Fruit fly (Drosophila melanogaster) whole organism, embryonic: ENCODE results near the gene CG1638.

Experiments used
- Atf6 ChIP-seq: fragments of 200-800 bp; sonication (Bioruptor generic); IDR thresholded peaks from 2 replicates; pipeline ENCODE4 v1.3.6; 2022; ENCODE audit warnings: missing biosample characterization, missing genetic modification characterization
- CG11695 ChIP-seq: fragments of 200-800 bp; sonication (Bioruptor generic); IDR thresholded peaks from 3 replicates; pipeline ENCODE4 v1.3.6; 2022; ENCODE audit warnings: missing biosample characterization, missing genetic modification characterization
- CG12071 ChIP-seq: fragments of 200-800 bp; sonication (Bioruptor generic); optimal IDR thresholded peaks from 3 replicates; lab custom pipeline; 2018; ENCODE audit warnings: missing biosample characterization, mild to moderate bottlenecking, missing genetic modification characterization
- CG14014 ChIP-seq: fragments of 200-800 bp; sonication (Bioruptor generic); IDR thresholded peaks from 2 replicates; pipeline ENCODE4 v1.3.6; 2022; ENCODE audit warnings: missing biosample characterization, missing genetic modification characterization
- CG15514 ChIP-seq: fragments of 200-800 bp; sonication (Bioruptor generic); optimal IDR thresholded peaks from 3 replicates; lab custom pipeline; 2017; ENCODE audit warnings: missing biosample characterization, missing genetic modification characterization, mild to moderate bottlenecking, moderate library complexity, missing genetic modification reagents
- CG15696 ChIP-seq: fragments of 200-800 bp; sonication (Bioruptor generic); optimal IDR thresholded peaks from 2 replicates; lab custom pipeline; 2019; ENCODE audit warnings: missing biosample characterization, mild to moderate bottlenecking, missing genetic modification characterization, moderate library complexity
- CG16815 ChIP-seq: fragments of 200-800 bp; sonication (Bioruptor generic); optimal IDR thresholded peaks from 3 replicates; lab custom pipeline; 2017; ENCODE audit warnings: missing biosample characterization, mild to moderate bottlenecking, missing genetic modification characterization
- CG17385 ChIP-seq: fragments of 200-800 bp; sonication (Bioruptor generic); optimal IDR thresholded peaks from 3 replicates; lab custom pipeline; 2018; ENCODE audit warnings: missing biosample characterization, mild to moderate bottlenecking, missing genetic modification characterization
- CG1832 ChIP-seq: fragments of 200-800 bp; sonication (Bioruptor generic); optimal IDR thresholded peaks from 2 replicates; lab custom pipeline; 2017; ENCODE audit warnings: missing biosample characterization, mild to moderate bottlenecking, missing genetic modification characterization, inconsistent platforms
- CG2202 ChIP-seq: fragments of 200-800 bp; sonication (Bioruptor generic); optimal IDR thresholded peaks from 2 replicates; lab custom pipeline; 2018; ENCODE audit warnings: missing biosample characterization, mild to moderate bottlenecking, missing genetic modification characterization
- CG30020 ChIP-seq: fragments of 200-800 bp; optimal IDR thresholded peaks from 2 replicates; lab custom pipeline; 2019; ENCODE audit warnings: missing biosample characterization, mild to moderate bottlenecking, missing genetic modification characterization, moderate library complexity
- CG3726 ChIP-seq: fragments of 200-800 bp; sonication (Bioruptor generic); IDR thresholded peaks from 3 replicates; pipeline ENCODE4, ENCODE4 v1.3.6; 2022; ENCODE audit warnings: missing biosample characterization, missing genetic modification characterization
- CG4707 ChIP-seq: fragments of 200-800 bp; sonication (Bioruptor generic); optimal IDR thresholded peaks from 2 replicates; lab custom pipeline; 2018; ENCODE audit warnings: missing biosample characterization, mild to moderate bottlenecking, missing genetic modification characterization, moderate library complexity
- CG6175 ChIP-seq: fragments of 200-800 bp; sonication (Bioruptor generic); IDR thresholded peaks from 3 replicates; pipeline ENCODE4 v1.3.6; 2022; ENCODE audit warnings: missing biosample characterization, missing genetic modification characterization
- CG6272 ChIP-seq: fragments of 200-800 bp; sonication (Bioruptor generic); IDR thresholded peaks from 2 replicates; pipeline ENCODE4 v1.3.6; 2022; ENCODE audit warnings: missing biosample characterization, missing genetic modification characterization
- CG7556 ChIP-seq: fragments of 200-800 bp; sonication (Bioruptor generic); optimal IDR thresholded peaks from 2 replicates; lab custom pipeline; 2017; ENCODE audit warnings: missing biosample characterization, mild to moderate bottlenecking, missing genetic modification characterization
- CG7839 ChIP-seq: fragments of 200-800 bp; sonication (Bioruptor generic); optimal IDR thresholded peaks from 3 replicates; lab custom pipeline; 2018; ENCODE audit warnings: missing biosample characterization, mild to moderate bottlenecking, missing genetic modification characterization, moderate library complexity
- CG8388 ChIP-seq: fragments of 200-800 bp; sonication (Bioruptor generic); optimal IDR thresholded peaks from 2 replicates; lab custom pipeline; 2019; ENCODE audit warnings: missing biosample characterization, mild to moderate bottlenecking, missing genetic modification characterization, moderate library complexity
- CG9727 ChIP-seq: fragments of 200-800 bp; sonication (Bioruptor generic); optimal IDR thresholded peaks from 3 replicates; lab custom pipeline; 2017; ENCODE audit warnings: missing biosample characterization, mild to moderate bottlenecking, missing genetic modification characterization
- E2f1 ChIP-seq: fragments of 200-800 bp; sonication (Bioruptor generic); IDR thresholded peaks from 2 replicates; pipeline ENCODE4 v1.3.6; 2022; ENCODE audit warnings: missing biosample characterization, missing genetic modification characterization
- Eip74EF ChIP-seq, 2 experiments: fragments of 200-800 bp in 1 of 2; fragments of >200 bp in 1 of 2; sonication (Bioruptor generic) in 1 of 2; optimal IDR thresholded peaks; 2 replicates each; lab custom pipeline; 2017 to 2019; ENCODE audit warnings: missing biosample characterization in 2 of 2, missing genetic modification characterization in 2 of 2, mild to moderate bottlenecking in 1 of 2, moderate library complexity in 1 of 2
- Elba2 ChIP-seq: fragments of 200-800 bp; sonication (Bioruptor generic); optimal IDR thresholded peaks from 3 replicates; lab custom pipeline; 2016; ENCODE audit warnings: missing biosample characterization, missing genetic modification characterization
- Fer2 ChIP-seq: fragments of 200-800 bp; sonication (Bioruptor generic); optimal IDR thresholded peaks from 2 replicates; lab custom pipeline; 2018; ENCODE audit warnings: missing biosample characterization, mild to moderate bottlenecking, missing genetic modification characterization, moderate library complexity
- HHEX ChIP-seq: fragments of 200-800 bp; sonication (Bioruptor generic); optimal IDR thresholded peaks from 3 replicates; lab custom pipeline; 2017; ENCODE audit warnings: missing biosample characterization, mild to moderate bottlenecking, missing genetic modification characterization, missing genetic modification reagents
- HmgD ChIP-seq: fragments of 200-800 bp; sonication (Bioruptor generic); optimal IDR thresholded peaks from 3 replicates; lab custom pipeline; 2016; ENCODE audit warnings: missing biosample characterization, missing genetic modification characterization
- HmgZ ChIP-seq: fragments of 200-800 bp; sonication (Bioruptor generic); optimal IDR thresholded peaks from 2 replicates; lab custom pipeline; 2018; ENCODE audit warnings: missing biosample characterization, mild to moderate bottlenecking, missing genetic modification characterization
- Hmx ChIP-seq: fragments of 200-800 bp; sonication (Bioruptor generic); optimal IDR thresholded peaks from 2 replicates; lab custom pipeline; 2016; ENCODE audit warnings: missing biosample characterization, missing genetic modification characterization
- Nf-YC ChIP-seq: fragments of 200-800 bp; optimal IDR thresholded peaks from 3 replicates; lab custom pipeline; 2019; ENCODE audit warnings: missing biosample characterization, mild to moderate bottlenecking, missing genetic modification characterization, moderate library complexity
- Ptx1 ChIP-seq: fragments of 200-800 bp; sonication (Bioruptor generic); IDR thresholded peaks from 2 replicates; pipeline ENCODE4 v1.3.6; 2022; ENCODE audit warnings: missing biosample characterization, missing genetic modification characterization
- Side ChIP-seq: fragments of 200-800 bp; sonication (Bioruptor generic); optimal IDR thresholded peaks from 2 replicates; lab custom pipeline; 2016; ENCODE audit warnings: missing biosample characterization, missing genetic modification characterization
- Ssrp ChIP-seq: fragments of 200-800 bp; sonication (Bioruptor generic); optimal IDR thresholded peaks from 2 replicates; lab custom pipeline; 2018; ENCODE audit warnings: missing biosample characterization, mild to moderate bottlenecking, missing genetic modification characterization, moderate library complexity
- Tbp ChIP-seq: fragments of >200 bp; optimal IDR thresholded peaks from 2 replicates; lab custom pipeline; 2018; ENCODE audit warnings: missing biosample characterization, missing genetic modification characterization
- ac ChIP-seq: fragments of 200-800 bp; sonication (Bioruptor generic); optimal IDR thresholded peaks from 3 replicates; lab custom pipeline; 2017; ENCODE audit warnings: missing biosample characterization, mild to moderate bottlenecking, missing genetic modification characterization
- ap ChIP-seq: fragments of 200-800 bp; sonication (Bioruptor generic); IDR thresholded peaks from 2 replicates; pipeline ENCODE4 v1.3.6; 2022; ENCODE audit warnings: missing biosample characterization, missing genetic modification characterization
- cwo ChIP-seq: fragments of 200-800 bp; sonication (Bioruptor generic); optimal IDR thresholded peaks from 3 replicates; lab custom pipeline; 2017; ENCODE audit warnings: missing biosample characterization, missing genetic modification characterization, mild to moderate bottlenecking, moderate library complexity, missing genetic modification reagents
- hb ChIP-seq: fragments of 200-800 bp; sonication (Bioruptor generic); IDR thresholded peaks from 3 replicates; pipeline ENCODE4 v1.3.6; 2022; ENCODE audit warnings: missing biosample characterization, missing genetic modification characterization; ENCODE audit not compliant: partially characterized antibody
- ind ChIP-seq: fragments of 200-800 bp; sonication (Bioruptor generic); optimal IDR thresholded peaks from 3 replicates; lab custom pipeline; 2016; ENCODE audit warnings: missing biosample characterization, missing genetic modification characterization
- inv ChIP-seq: fragments of 200-800 bp; sonication (Bioruptor generic); IDR thresholded peaks from 2 replicates; pipeline ENCODE4 v1.3.6; 2022; ENCODE audit warnings: missing biosample characterization, missing genetic modification characterization; ENCODE audit not compliant: partially characterized antibody
- lbe ChIP-seq: fragments of 200-800 bp; sonication (Bioruptor generic); optimal IDR thresholded peaks from 2 replicates; lab custom pipeline; 2016; ENCODE audit warnings: missing biosample characterization, mild to moderate bottlenecking, missing genetic modification characterization
- org-1 ChIP-seq: fragments of 200-800 bp; sonication (Bioruptor generic); optimal IDR thresholded peaks from 2 replicates; lab custom pipeline; 2017; ENCODE audit warnings: missing biosample characterization, missing genetic modification characterization
- seq ChIP-seq: fragments of 200-800 bp; sonication (Bioruptor generic); IDR thresholded peaks from 2 replicates; pipeline ENCODE4 v1.3.6; 2022; ENCODE audit warnings: missing biosample characterization, missing genetic modification characterization
- twi ChIP-seq: fragments of 200-800 bp; optimal IDR thresholded peaks from 2 replicates; lab custom pipeline; 2019; ENCODE audit warnings: missing biosample characterization, mild to moderate bottlenecking, missing genetic modification characterization, moderate library complexity
- zf30C ChIP-seq: fragments of 200-800 bp; sonication (Bioruptor generic); optimal IDR thresholded peaks from 3 replicates; lab custom pipeline; 2018; ENCODE audit warnings: missing biosample characterization, mild to moderate bottlenecking, missing genetic modification characterization

Gene CG1638

DNA sequence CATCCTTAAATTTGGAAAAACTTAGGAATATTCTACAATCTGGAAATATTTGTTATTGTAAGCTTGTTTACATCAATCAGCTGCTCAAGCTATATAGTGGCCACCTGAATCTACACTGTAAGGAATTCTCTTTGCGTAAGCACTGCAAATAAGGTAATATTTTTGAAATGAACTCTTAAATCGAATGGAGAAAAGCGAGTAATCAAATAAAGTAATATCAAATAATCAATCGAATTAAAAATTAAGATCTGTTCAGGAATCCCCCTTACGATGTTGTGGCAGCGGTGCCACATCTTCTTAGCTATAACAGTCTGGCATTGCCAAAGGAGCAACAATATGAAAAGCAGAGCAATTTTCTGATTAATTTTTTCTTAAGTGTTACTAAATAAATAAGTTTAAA, 25.6 kb downstream of the CG1638 start, which contains the start of the genes Mnat9 and CG1792 (continued):
- TF ChIP-seq seq (GFP tag; lab: Robert Waterston, UW) (peak; percentile 98), CG12071 (GFP tag; lab: Kevin White, UChicago) (peak; percentile 98), CG1832 (GFP tag; lab: Kevin White, UChicago) (no peak), CG2202 (tag; lab: Kevin White, UChicago) (peak; percentile 95), CG8388 (GFP tag; lab: Kevin White, UChicago) (peak; percentile 96), CG3726 (GFP tag; lab: Robert Waterston, UW) (peak; percentile 99), twi (tag; lab: Kevin White, UChicago) (peak; percentile 94), Ssrp (tag; lab: Kevin White, UChicago) (peak; percentile 99), CG15696 (tag; lab: Kevin White, UChicago) (peak; percentile 92), CG9727 (GFP tag; lab: Kevin White, UChicago) (peak; percentile 98), CG11695 (GFP tag; lab: Robert Waterston, UW) (peak; percentile 98), Ptx1 (GFP tag; lab: Robert Waterston, UW) (peak; percentile 100), Tbp (GFP tag; lab: Kevin White, UChicago) (no peak), inv (GFP tag; lab: Robert Waterston, UW) (no peak), HHEX (peak; percentile 97), Elba2 (GFP tag; lab: Kevin White, UChicago) (peak; percentile 82), org-1 (GFP tag; lab: Kevin White, UChicago) (peak; percentile 93), CG6175 (peak; percentile 98), CG6272 (GFP tag; lab: Robert Waterston, UW) (peak; percentile 99), Eip74EF (GFP tag; optimal IDR thresholded peaks at IDR 0.05; lab: Kevin White, UChicago) (peak in 1 of 2 experiments; percentile 95), HmgZ (tag; lab: Kevin White, UChicago) (peak; percentile 99), ap (GFP tag; lab: Robert Waterston, UW) (peak; percentile 99), cwo (GFP tag; lab: Kevin White, UChicago) (peak; percentile 94), HmgD (GFP tag; lab: Kevin White, UChicago) (peak; percentile 98), ac (GFP tag; lab: Kevin White, UChicago) (peak; percentile 78), CG15514 (GFP tag; lab: Kevin White, UChicago) (peak; percentile 95), Nf-YC (peak; percentile 84), CG17385 (peak; percentile 95), zf30C (GFP tag; lab: Kevin White, UChicago) (peak; percentile 83), Atf6 (GFP tag; lab: Robert Waterston, UW) (peak; percentile 99), hb (GFP tag; lab: Robert Waterston, UW) (no peak), CG16815 (GFP tag; lab: Kevin White, UChicago) (peak; percentile 98), Side (GFP tag; lab: Kevin White, UChicago) (peak; percentile 97), CG7556 (GFP tag; lab: Kevin White, UChicago) (peak; percentile 94), ind (GFP tag; lab: Kevin White, UChicago) (peak; percentile 99), CG7839 (tag; lab: Kevin White, UChicago) (peak; percentile 98), lbe (GFP tag; lab: Kevin White, UChicago) (peak; percentile 98), CG30020 (tag; lab: Kevin White, UChicago) (peak; percentile 85), E2f1 (GFP tag; lab: Robert Waterston, UW) (peak; percentile 99), CG4707 (GFP tag; lab: Kevin White, UChicago) (peak; percentile 94), Fer2 (peak; percentile 96), Hmx (GFP tag; lab: Kevin White, UChicago) (peak; percentile 97), CG14014 (GFP tag; lab: Robert Waterston, UW) (peak; percentile 99)
